Worm (Caenorhabditis elegans) whole organism, L4 larva: Measurements from ENCODE around the gene mnr-1.
A peak's percentile ranks its signal among the peaks of the same experiment; 100 is the strongest.

Experiments used
- D1046.2 ChIP-seq: fragments of 200-800 bp; sonication (Bioruptor generic); IDR thresholded peaks from 2 replicates; pipeline ENCODE4 v1.3.6; 2022; ENCODE audit warnings: missing genetic modification characterization, missing compliant biosample characterization
- R02D3.7 ChIP-seq: fragments of 150-350 bp; sonication (generic microtip); optimal IDR thresholded peaks from 3 replicates; lab custom pipeline; 2014; ENCODE audit warnings: missing biosample characterization, missing genetic modification characterization
- T26A8.4 ChIP-seq: fragments of 200-800 bp; sonication (Bioruptor generic); IDR thresholded peaks from 2 replicates; pipeline ENCODE4 v1.3.6; 2022; ENCODE audit warnings: missing genetic modification characterization, missing compliant biosample characterization
- Y105C5A.15 ChIP-seq: fragments of 200-800 bp; sonication (Bioruptor generic); IDR thresholded peaks from 2 replicates; pipeline ENCODE4 v1.3.6; 2022; ENCODE audit warnings: missing genetic modification characterization, missing compliant biosample characterization
- Y48G9A.11 ChIP-seq: fragments of 200-800 bp; sonication (Bioruptor generic); IDR thresholded peaks from 2 replicates; pipeline ENCODE4 v1.3.6; 2022; ENCODE audit warnings: missing genetic modification reagents, missing genetic modification characterization, missing compliant biosample characterization
- Y5F2A.4 ChIP-seq: fragments of 200-800 bp; sonication (Bioruptor generic); optimal IDR thresholded peaks from 2 replicates; lab custom pipeline; 2018; ENCODE audit warnings: mild to moderate bottlenecking, missing genetic modification characterization, missing compliant biosample characterization
- ZK337.2 ChIP-seq: fragments of 200-800 bp; sonication (Bioruptor generic); IDR thresholded peaks from 2 replicates; pipeline ENCODE4 v1.3.6; 2022; ENCODE audit warnings: missing genetic modification reagents, missing genetic modification characterization, missing compliant biosample characterization
- ZK546.5 ChIP-seq, 2 experiments: sonication (generic microtip); optimal IDR thresholded peaks; 2 replicates each; lab custom pipeline; 2017; ENCODE audit warnings: missing biosample characterization in 2 of 2, missing genetic modification characterization in 2 of 2
- aha-1 ChIP-seq: fragments of 150-350 bp; peaks from one replicate; lab custom pipeline; 2014; ENCODE audit warnings: missing biosample characterization, missing genetic modification characterization
- ama-1 ChIP-seq: fragments of 150-350 bp; optimal IDR thresholded peaks from 2 replicates; lab custom pipeline; 2014; ENCODE audit warnings: inconsistent platforms, mixed read lengths
- arid-1 ChIP-seq: fragments of 200-800 bp; sonication (Bioruptor generic); conservative IDR thresholded peaks from 2 replicates; pipeline ENCODE4 v1.3.6; 2022; ENCODE audit warnings: missing genetic modification reagents, missing genetic modification characterization, missing compliant biosample characterization
- ceh-20 ChIP-seq: fragments of 200-800 bp; sonication (Bioruptor generic); IDR thresholded peaks from 2 replicates; pipeline ENCODE4 v1.3.6; 2022; ENCODE audit warnings: missing genetic modification reagents, missing genetic modification characterization, missing compliant biosample characterization
- ceh-32 ChIP-seq: sonication (generic microtip); optimal IDR thresholded peaks from 2 replicates; lab custom pipeline; 2016; ENCODE audit warnings: mild to moderate bottlenecking, missing genetic modification characterization, missing compliant biosample characterization; ENCODE audit not compliant: poor library complexity
- ceh-62 ChIP-seq: sonication (generic microtip); optimal IDR thresholded peaks from 2 replicates; lab custom pipeline; 2017; ENCODE audit warnings: missing biosample characterization, missing genetic modification characterization
- ctbp-1 ChIP-seq: fragments of 200-800 bp; sonication (Bioruptor generic); IDR thresholded peaks from 2 replicates; pipeline ENCODE4 v1.3.6; 2022; ENCODE audit warnings: missing genetic modification reagents, missing genetic modification characterization, missing compliant biosample characterization
- daf-12 ChIP-seq: fragments of 150-350 bp; optimal IDR thresholded peaks from 2 replicates; lab custom pipeline; 2014; ENCODE audit warnings: missing biosample characterization, missing genetic modification reagents, missing genetic modification characterization
- daf-19 ChIP-seq: fragments of 200-800 bp; sonication (Bioruptor generic); conservative IDR thresholded peaks from 2 replicates; pipeline ENCODE4 v1.3.6; 2022; ENCODE audit warnings: missing genetic modification characterization, missing compliant biosample characterization
- dmd-6 ChIP-seq: fragments of 200-800 bp; sonication (Bioruptor generic); IDR thresholded peaks from 2 replicates; pipeline ENCODE4 v1.3.6; 2022; ENCODE audit warnings: missing genetic modification reagents, missing genetic modification characterization, missing compliant biosample characterization
- dmd-8 ChIP-seq: fragments of 200-800 bp; sonication (Bioruptor generic); IDR thresholded peaks from 2 replicates; pipeline ENCODE4 v1.3.6; 2022; ENCODE audit warnings: missing genetic modification characterization, missing compliant biosample characterization
- egl-43 ChIP-seq: fragments of 200-800 bp; sonication (Bioruptor generic); IDR thresholded peaks from 2 replicates; pipeline ENCODE4 v1.3.6; 2022; ENCODE audit warnings: missing genetic modification reagents, missing genetic modification characterization, missing compliant biosample characterization
- fos-1 ChIP-seq: fragments of 150-350 bp; optimal IDR thresholded peaks from 2 replicates; lab custom pipeline; 2014; ENCODE audit warnings: missing biosample characterization, missing genetic modification characterization
- hif-1 ChIP-seq, 2 experiments: sonication (generic microtip); optimal IDR thresholded peaks; 2 replicates each; lab custom pipeline; 2016 to 2017; ENCODE audit warnings: missing compliant biosample characterization in 2 of 2, missing genetic modification characterization in 2 of 2, missing genetic modification reagents in 2 of 2, missing genotype in 2 of 2, mild to moderate bottlenecking in 1 of 2
- hlh-30 ChIP-seq: sonication (generic microtip); optimal IDR thresholded peaks from 2 replicates; lab custom pipeline; 2017; ENCODE audit warnings: antibody characterized with exemption, mild to moderate bottlenecking, missing genetic modification characterization, missing compliant biosample characterization; ENCODE audit not compliant: insufficient read depth
- lin-1 ChIP-seq: fragments of 200-800 bp; sonication (Bioruptor generic); IDR thresholded peaks from 2 replicates; pipeline ENCODE4 v1.3.6; 2022; ENCODE audit warnings: missing genetic modification reagents, missing genetic modification characterization, missing compliant biosample characterization
- lin-15B ChIP-seq: fragments of 150-350 bp; sonication (generic microtip); optimal IDR thresholded peaks from 3 replicates; lab custom pipeline; 2014; ENCODE audit warnings: missing biosample characterization, missing genetic modification characterization
- lsy-2 ChIP-seq, 2 experiments: fragments of 150-350 bp in 1 of 2; sonication (generic microtip) in 1 of 2; optimal IDR thresholded peaks; 2 replicates each; lab custom pipeline; 2014 to 2017; ENCODE audit warnings: missing biosample characterization in 2 of 2, missing genetic modification characterization in 2 of 2
- madf-9 ChIP-seq: fragments of 200-800 bp; sonication (Bioruptor generic); conservative IDR thresholded peaks from 2 replicates; pipeline ENCODE4 v1.3.6; 2022; ENCODE audit warnings: missing genetic modification reagents, missing genetic modification characterization, missing compliant biosample characterization
- mep-1 ChIP-seq: fragments of 150-350 bp; sonication (generic microtip); optimal IDR thresholded peaks from 3 replicates; lab custom pipeline; 2014; ENCODE audit warnings: missing biosample characterization, missing genetic modification characterization
- mes-2 ChIP-seq: sonication (generic microtip); optimal IDR thresholded peaks from 2 replicates; lab custom pipeline; 2016; ENCODE audit warnings: missing genotype, mild to moderate bottlenecking, missing genetic modification characterization, missing compliant biosample characterization; ENCODE audit not compliant: poor library complexity, severe bottlenecking
- mxl-2 ChIP-seq: fragments of 200-800 bp; sonication (Bioruptor generic); conservative IDR thresholded peaks from 2 replicates; pipeline ENCODE4 v1.3.6; 2022; ENCODE audit warnings: missing genetic modification reagents, missing genetic modification characterization, missing compliant biosample characterization
- nhr-10 ChIP-seq: fragments of 150-350 bp; optimal IDR thresholded peaks from 2 replicates; lab custom pipeline; 2014; ENCODE audit warnings: missing biosample characterization, missing genetic modification characterization
- nhr-25 ChIP-seq: sonication (generic microtip); optimal IDR thresholded peaks from 2 replicates; lab custom pipeline; 2017; ENCODE audit warnings: missing genetic modification characterization, mild to moderate bottlenecking, missing compliant biosample characterization, antibody characterized with exemption, moderate library complexity, borderline replicate concordance; ENCODE audit not compliant: insufficient read depth
- nhr-28 ChIP-seq: fragments of 150-350 bp; optimal IDR thresholded peaks from 2 replicates; lab custom pipeline; 2014; ENCODE audit warnings: missing biosample characterization, missing genetic modification characterization
- nhr-42 ChIP-seq: fragments of 200-800 bp; sonication (Bioruptor generic); IDR thresholded peaks from 2 replicates; pipeline ENCODE4 v1.3.6; 2022; ENCODE audit warnings: missing genetic modification characterization, missing compliant biosample characterization
- nhr-77 ChIP-seq: fragments of 150-350 bp; optimal IDR thresholded peaks from 2 replicates; lab custom pipeline; 2014; ENCODE audit warnings: missing biosample characterization, missing genetic modification characterization
- saeg-2 ChIP-seq: fragments of 200-800 bp; sonication (Bioruptor generic); IDR thresholded peaks from 2 replicates; pipeline ENCODE4 v1.3.6; 2022; ENCODE audit warnings: missing genetic modification reagents, missing genetic modification characterization, missing compliant biosample characterization
- sdz-12 ChIP-seq: fragments of 200-800 bp; sonication (Bioruptor generic); optimal IDR thresholded peaks from 2 replicates; lab custom pipeline; 2018; ENCODE audit warnings: mild to moderate bottlenecking, missing genetic modification characterization, missing compliant biosample characterization
- snpc-1.2 ChIP-seq: fragments of 200-800 bp; sonication (Bioruptor generic); IDR thresholded peaks from 2 replicates; pipeline ENCODE4 v1.3.6; 2022; ENCODE audit warnings: missing genetic modification reagents, missing genetic modification characterization, missing compliant biosample characterization
- spr-3 ChIP-seq: fragments of 200-800 bp; sonication (Bioruptor generic); optimal IDR thresholded peaks from 2 replicates; lab custom pipeline; 2018; ENCODE audit warnings: mild to moderate bottlenecking, missing genetic modification characterization, missing compliant biosample characterization
- tag-97 ChIP-seq: fragments of 200-800 bp; sonication (Bioruptor generic); IDR thresholded peaks from 2 replicates; pipeline ENCODE4 v1.3.6; 2022; ENCODE audit warnings: missing genetic modification characterization, missing compliant biosample characterization
- tra-1 ChIP-seq: fragments of 200-800 bp; sonication (Bioruptor generic); IDR thresholded peaks from 2 replicates; pipeline ENCODE4 v1.3.6; 2022; ENCODE audit warnings: missing genetic modification reagents, missing genetic modification characterization, missing compliant biosample characterization
- unc-130 ChIP-seq: sonication (generic microtip); optimal IDR thresholded peaks from 2 replicates; lab custom pipeline; 2016; ENCODE audit warnings: missing genetic modification reagents, missing genetic modification characterization, missing compliant biosample characterization
- vab-7 ChIP-seq: fragments of 200-800 bp; sonication (Bioruptor generic); IDR thresholded peaks from 2 replicates; pipeline ENCODE4 v1.3.6; 2022; ENCODE audit warnings: missing genetic modification reagents, missing genetic modification characterization, missing compliant biosample characterization

The mnr-1 gene

DNA sequence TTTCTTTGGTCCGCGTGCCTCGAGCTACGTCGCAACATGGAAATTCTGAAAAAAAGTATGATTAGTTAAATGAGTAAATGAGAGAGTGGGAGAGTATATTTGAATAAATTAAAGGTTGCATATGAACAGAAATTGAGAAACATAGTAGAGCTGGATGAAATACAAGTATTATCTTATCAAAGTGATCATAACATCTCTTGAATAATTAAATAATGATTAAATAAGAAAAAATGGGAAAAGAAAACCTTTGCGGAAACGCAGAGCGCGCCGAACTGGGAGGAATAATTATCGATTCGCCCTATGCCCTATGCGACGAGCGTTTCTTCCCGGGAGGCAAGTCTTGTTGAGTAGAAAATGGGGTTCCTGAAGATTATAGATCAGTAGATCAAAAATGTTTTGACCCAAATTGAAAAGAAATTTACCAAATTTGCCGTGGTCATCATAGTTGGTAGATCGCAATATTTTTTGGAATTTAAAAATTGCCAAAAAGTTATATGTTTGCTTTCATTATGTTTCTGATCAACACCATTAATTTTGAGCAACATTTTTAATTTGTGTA lies 35.1 kb downstream of the mnr-1 start, which contains the start of gene F53F8.3:
F53F8.3 (minus strand) TSS at position 51 of the 559 bp plus-strand sequence.
- no peak for TF ChIP-seq tag-97 (GFP tag; lab: Robert Waterston, UW)
- TF ChIP-seq fos-1: no peak
- no peak for TF ChIP-seq ceh-62 (tag; lab: Kevin White, UChicago)
- no peak for TF ChIP-seq unc-130 (GFP tag; lab: Kevin White, UChicago)
- TF ChIP-seq dmd-8 (GFP tag; lab: Robert Waterston, UW): no peak
- no peak for TF ChIP-seq nhr-28 (tag; lab: Kevin White, UChicago)
- no peak for TF ChIP-seq dmd-6 (GFP tag; lab: Robert Waterston, UW)
- no peak for TF ChIP-seq lin-1 (GFP tag; lab: Robert Waterston, UW)
- no peak for TF ChIP-seq lin-15B (tag; lab: Kevin White, UChicago)
- no peak for TF ChIP-seq ceh-20 (GFP tag; lab: Robert Waterston, UW)
- no peak for TF ChIP-seq ZK337.2 (GFP tag; lab: Robert Waterston, UW)
- TF ChIP-seq ceh-32: no peak
- no peak for TF ChIP-seq aha-1
- no peak for TF ChIP-seq nhr-42 (GFP tag; lab: Robert Waterston, UW)
- TF ChIP-seq snpc-1.2 (GFP tag; lab: Robert Waterston, UW): no peak
- no peak for TF ChIP-seq Y5F2A.4 (GFP tag; lab: Kevin White, UChicago)
- TF ChIP-seq egl-43 (GFP tag; lab: Robert Waterston, UW): no peak
- TF ChIP-seq T26A8.4 (GFP tag; lab: Robert Waterston, UW): no peak
- no peak for TF ChIP-seq ctbp-1 (GFP tag; lab: Robert Waterston, UW)

DNA sequence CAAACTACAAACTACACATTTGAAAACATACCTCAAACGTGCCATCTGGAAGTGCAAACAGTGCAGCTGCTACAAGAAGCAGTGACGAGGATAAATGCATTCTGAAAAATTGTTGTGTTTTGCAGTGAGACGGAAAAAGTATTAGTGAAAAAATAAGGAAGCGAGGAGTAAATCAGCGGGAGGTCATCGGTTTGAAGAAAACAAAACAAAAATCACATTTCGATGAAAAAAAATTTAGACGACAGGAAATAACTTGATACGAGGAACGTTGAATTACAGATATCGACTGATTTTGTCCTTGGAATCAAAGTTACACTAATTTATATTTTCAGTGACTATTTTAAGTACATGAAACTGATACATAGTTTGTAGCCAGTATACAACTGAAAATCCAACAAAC lies 37.1 kb downstream of the mnr-1 start, which contains the start of gene F53F8.4:
F53F8.4 (minus strand) TSS at position 101 of the 400 bp plus-strand sequence.
- TF ChIP-seq lsy-2 (tag; optimal IDR thresholded peaks at IDR 0.05; lab: Kevin White, UChicago) (no peak), Y48G9A.11 (GFP tag; lab: Robert Waterston, UW) (no peak), vab-7 (GFP tag; lab: Robert Waterston, UW) (no peak), ama-1 (lab: Kevin White, UChicago) (no peak), Y105C5A.15 (no peak), daf-12 (tag; lab: Kevin White, UChicago) (no peak), ctbp-1 (GFP tag; lab: Robert Waterston, UW) (no peak), saeg-2 (GFP tag; lab: Robert Waterston, UW) (no peak), hlh-30 (tag; lab: Kevin White, UChicago) (no peak), mes-2 (tag; lab: Kevin White, UChicago) (no peak), arid-1 (GFP tag; lab: Robert Waterston, UW) (no peak), nhr-28 (tag; lab: Kevin White, UChicago) (no peak)

DNA sequence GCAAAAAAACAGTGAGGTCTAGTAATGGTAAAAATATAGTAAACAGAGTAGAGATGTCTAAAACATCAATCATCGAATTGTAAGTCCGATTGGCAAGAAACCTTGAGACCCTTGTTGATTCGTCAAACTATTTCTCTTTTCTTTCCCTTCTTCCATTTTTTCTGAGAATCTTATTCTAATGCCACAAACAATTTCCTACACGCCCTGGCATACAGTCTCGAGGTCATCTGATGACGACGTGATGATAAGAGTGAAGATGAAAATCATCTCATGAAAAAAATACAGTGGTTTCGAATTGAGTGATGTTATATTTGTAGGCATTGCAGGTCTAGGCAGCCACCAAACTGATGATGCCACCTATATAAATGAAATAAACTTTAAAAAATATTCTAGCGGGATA lies 38.5 kb downstream of the mnr-1 start:
- no peak for TF ChIP-seq spr-3 (GFP tag; lab: Kevin White, UChicago)
- TF ChIP-seq nhr-28 (tag; lab: Kevin White, UChicago): peak; percentile 28
- peak; percentile 45 for TF ChIP-seq hlh-30 (tag; lab: Kevin White, UChicago)
- peak; percentile 1 for TF ChIP-seq mep-1 (tag; lab: Kevin White, UChicago)
- TF ChIP-seq ceh-62 (tag; lab: Kevin White, UChicago): no peak
- TF ChIP-seq tra-1 (GFP tag; lab: Robert Waterston, UW): peak; percentile 42; the same call in 1 of the 2 replicates
- peak; percentile 42 for TF ChIP-seq nhr-25 (tag; lab: Kevin White, UChicago)

DNA sequence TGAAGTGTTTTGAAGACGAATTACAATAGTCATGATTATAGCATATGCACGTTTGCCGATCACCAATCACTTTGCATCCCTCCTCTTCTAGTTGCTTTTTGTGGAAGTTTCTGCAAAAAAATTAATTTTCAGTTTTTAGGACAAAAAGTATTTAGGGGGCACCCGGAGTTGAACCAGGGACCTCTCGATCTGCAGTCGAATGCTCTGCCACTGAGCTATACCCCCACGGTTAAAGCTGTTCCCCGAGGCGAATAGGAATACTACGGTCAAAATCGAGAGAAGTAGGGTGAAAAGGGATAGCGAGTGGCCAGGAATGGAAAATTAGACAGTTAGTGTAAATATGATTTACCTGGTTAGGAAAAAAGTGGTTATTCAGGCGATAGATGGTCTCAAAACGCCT lies 39.5 kb downstream of the mnr-1 start:
- no peak for TF ChIP-seq R02D3.7 (tag; lab: Kevin White, UChicago)
- no peak for TF ChIP-seq ZK546.5 (tag; optimal IDR thresholded peaks at IDR 0.05; lab: Kevin White, UChicago)
- peak; percentile 80 for TF ChIP-seq Y48G9A.11 (GFP tag; lab: Robert Waterston, UW)
- TF ChIP-seq nhr-77 (tag; lab: Kevin White, UChicago): peak; percentile 2
- peak in 1 of 2 experiments; percentile 8 for TF ChIP-seq hif-1 (tag; optimal IDR thresholded peaks at IDR 0.05; lab: Kevin White, UChicago)
- TF ChIP-seq nhr-10 (tag; lab: Kevin White, UChicago): no peak
- peak; percentile 61; the same call in 1 of the 2 replicates for TF ChIP-seq madf-9
- no peak for TF ChIP-seq ceh-32
- TF ChIP-seq dmd-6 (GFP tag; lab: Robert Waterston, UW): peak; percentile 65
- TF ChIP-seq Y5F2A.4 (GFP tag; lab: Kevin White, UChicago): peak; percentile 22
- no peak for TF ChIP-seq daf-19 (GFP tag; lab: Robert Waterston, UW)
- TF ChIP-seq nhr-28 (tag; lab: Kevin White, UChicago): peak; percentile 29
- no peak for TF ChIP-seq ceh-62 (tag; lab: Kevin White, UChicago)
- TF ChIP-seq D1046.2: peak; percentile 76; the same call in 1 of the 2 replicates
- peak; percentile 51; the same call in 1 of the 2 replicates for TF ChIP-seq mxl-2
- TF ChIP-seq sdz-12 (GFP tag; lab: Kevin White, UChicago): peak; percentile 60
- peak; percentile 40 for TF ChIP-seq nhr-25 (tag; lab: Kevin White, UChicago)
